Fruit fly (Drosophila melanogaster): Measurements from ENCODE around the gene Ubc2.
A peak's percentile ranks its signal among the peaks of the same experiment; 100 is the strongest.

Gene Ubc2

dm6 chr2L:10736993-10737756 lies 30.6 kb downstream of the Ubc2 start, which contains the start of the genes Vha16-5 and CG12299 (continued):
- TF ChIP-seq CG31441 (GFP tag; IDR thresholded peaks at IDR 0.05), result no peak; the same call in none of the 2 replicates
- TF ChIP-seq Xbp1 (GFP tag; optimal IDR thresholded peaks at IDR 0.05), result peak; percentile 96
- peak; percentile 94 for TF ChIP-seq E2f2 (GFP tag; IDR thresholded peaks at IDR 0.05)
- peak; percentile 78 for TF ChIP-seq unpg (GFP tag; optimal IDR thresholded peaks at IDR 0.05)
- TF ChIP-seq Lim3 (GFP tag; IDR thresholded peaks at IDR 0.05), result peak; percentile 47; the same call in 1 of the 2 replicates
- no peak for TF ChIP-seq CG5180 (GFP tag; optimal IDR thresholded peaks at IDR 0.05)
- peak; percentile 61 for TF ChIP-seq Fer1 (GFP tag; optimal IDR thresholded peaks at IDR 0.05)
- peak; percentile 65 for TF ChIP-seq CG4854 (GFP tag; optimal IDR thresholded peaks at IDR 0.05)
- TF ChIP-seq Sox102F (GFP tag; optimal IDR thresholded peaks at IDR 0.05), result peak; percentile 91
- no peak for TF ChIP-seq CG15479 (GFP tag; optimal IDR thresholded peaks at IDR 0.05)
- peak; percentile 96 for TF ChIP-seq tin (GFP tag; optimal IDR thresholded peaks at IDR 0.05)
- TF ChIP-seq CG3838 (GFP tag; optimal IDR thresholded peaks at IDR 0.05), result peak; percentile 57
- peak; percentile 94 for TF ChIP-seq zen (tag; optimal IDR thresholded peaks at IDR 0.05)
- no peak for TF ChIP-seq ham (GFP tag; IDR thresholded peaks at IDR 0.05)
- TF ChIP-seq Side (GFP tag; optimal IDR thresholded peaks at IDR 0.05), result peak; percentile 67
- TF ChIP-seq Bgb (GFP tag; IDR thresholded peaks at IDR 0.05; ENCODE audit: partially characterized antibody), result peak; percentile 93
- no peak for TF ChIP-seq Nf-YC (tag; optimal IDR thresholded peaks at IDR 0.05)
- peak; percentile 72 for TF ChIP-seq Adf1 (GFP tag; IDR thresholded peaks at IDR 0.05)
- no peak for TF ChIP-seq Hmr (GFP tag; optimal IDR thresholded peaks at IDR 0.05)
- peak; percentile 89 for TF ChIP-seq ase (GFP tag; IDR thresholded peaks at IDR 0.05)
- peak; percentile 85 for TF ChIP-seq CG10654 (GFP tag; optimal IDR thresholded peaks at IDR 0.05)
- peak; percentile 76; the same call in 2 of the 3 replicates for TF ChIP-seq CG6175 (GFP tag; IDR thresholded peaks at IDR 0.05)
- no peak for TF ChIP-seq Hmx (GFP tag; optimal IDR thresholded peaks at IDR 0.05)
- TF ChIP-seq CG7271 (tag; optimal IDR thresholded peaks at IDR 0.05), result no peak
- no peak for TF ChIP-seq CG17568 (GFP tag; optimal IDR thresholded peaks at IDR 0.05)
- peak; percentile 82 for TF ChIP-seq ranshi (GFP tag; IDR thresholded peaks at IDR 0.05)
- peak; percentile 81 for TF ChIP-seq maf-S (GFP tag; optimal IDR thresholded peaks at IDR 0.05)
- TF ChIP-seq Sry-δ (GFP tag; optimal IDR thresholded peaks at IDR 0.05), result peak; percentile 71
- TF ChIP-seq CG17385 (GFP tag; optimal IDR thresholded peaks at IDR 0.05), result peak; percentile 38
- TF ChIP-seq nau (GFP tag; optimal IDR thresholded peaks at IDR 0.05), result no peak
- TF ChIP-seq grn (GFP tag; optimal IDR thresholded peaks at IDR 0.05), result no peak
- peak; percentile 83 for TF ChIP-seq Dip3 (GFP tag; optimal IDR thresholded peaks at IDR 0.05)
- TF ChIP-seq Aef1 (GFP tag; IDR thresholded peaks at IDR 0.05), result peak; percentile 92
- TF ChIP-seq sima (GFP tag; optimal IDR thresholded peaks at IDR 0.05), result no peak
- TF ChIP-seq sna (GFP tag; IDR thresholded peaks at IDR 0.05; ENCODE audit: partially characterized antibody), result peak; percentile 70
- peak; percentile 77 for TF ChIP-seq CG13624 (GFP tag; optimal IDR thresholded peaks at IDR 0.05)
- peak; percentile 83 for TF ChIP-seq CG16813 (GFP tag; IDR thresholded peaks at IDR 0.05; ENCODE audit: partially characterized antibody)
- no peak for TF ChIP-seq CTCF (GFP tag; optimal IDR thresholded peaks at IDR 0.05)
- peak; percentile 81 for TF ChIP-seq Myb (GFP tag; optimal IDR thresholded peaks at IDR 0.05)
- peak; percentile 69 for TF ChIP-seq BEAF-32 (GFP tag; optimal IDR thresholded peaks at IDR 0.05)
- no peak for TF ChIP-seq corto (GFP tag; optimal IDR thresholded peaks at IDR 0.05)
- TF ChIP-seq Lhr (GFP tag; optimal IDR thresholded peaks at IDR 0.05), result peak; percentile 2
- TF ChIP-seq nerfin-2 (GFP tag; IDR thresholded peaks at IDR 0.05; ENCODE audit: partially characterized antibody), result peak; percentile 85
- peak; percentile 90 for TF ChIP-seq MBD-R2 (GFP tag; IDR thresholded peaks at IDR 0.05)
- no peak for TF ChIP-seq D19B (GFP tag; optimal IDR thresholded peaks at IDR 0.05)
- peak; percentile 24 for TF ChIP-seq salm (tag; optimal IDR thresholded peaks at IDR 0.05)
- peak; percentile 88 for TF ChIP-seq ttk (GFP tag; IDR thresholded peaks at IDR 0.05)
- TF ChIP-seq ATbp (GFP tag; optimal IDR thresholded peaks at IDR 0.05), result no peak
- TF ChIP-seq hbn (GFP tag; IDR thresholded peaks at IDR 0.05; ENCODE audit: partially characterized antibody), result peak; percentile 63

Data from whole organism, embryonic.